Fruit fly (Drosophila melanogaster): ENCODE data around the gene CG14230.

The CG14230 gene

DNA sequence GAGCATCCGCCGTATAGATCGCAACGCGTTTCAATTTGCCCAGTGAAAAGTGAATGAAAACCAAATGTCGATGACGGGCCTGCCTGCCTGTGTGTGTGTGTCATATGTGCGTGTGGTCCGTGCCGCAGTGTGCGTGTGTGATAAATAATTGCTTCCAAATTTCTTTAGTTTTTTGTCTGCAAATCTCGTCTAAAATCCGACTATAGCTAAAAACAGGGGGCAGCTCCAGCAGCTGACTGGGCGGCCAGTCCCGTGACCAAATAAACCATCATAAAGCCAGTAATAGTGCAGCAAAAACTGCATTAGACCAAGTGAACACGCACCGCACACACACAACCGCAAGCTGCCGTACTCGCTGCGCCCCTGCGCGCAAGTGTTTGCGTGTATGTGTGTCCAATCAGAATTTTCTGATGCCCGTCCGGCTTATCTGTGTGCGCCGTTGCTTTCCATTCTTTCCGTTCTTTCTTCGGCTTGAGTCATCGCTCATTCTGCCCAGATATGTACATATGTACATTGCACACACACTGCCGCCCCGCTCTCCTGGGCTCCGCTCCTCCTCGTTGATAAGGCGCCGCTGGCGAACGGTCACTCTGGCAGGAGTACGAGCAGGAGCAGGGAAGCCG lies 6.6 kb upstream of the CG14230 start:
- TF ChIP-seq bab1 (GFP tag; optimal IDR thresholded peaks at IDR 0.05): no peak
- TF ChIP-seq CG7101 (tag; optimal IDR thresholded peaks at IDR 0.05): peak; percentile 27
- TF ChIP-seq Crg-1 (GFP tag; optimal IDR thresholded peaks at IDR 0.05): no peak
- TF ChIP-seq CG11617 (GFP tag; optimal IDR thresholded peaks at IDR 0.05): no peak
- TF ChIP-seq kay (GFP tag; ENCODE audit: borderline replicate concordance): no peak
- TF ChIP-seq CG5204 (GFP tag; optimal IDR thresholded peaks at IDR 0.05): no peak
- no peak for TF ChIP-seq cnc (optimal IDR thresholded peaks at IDR 0.05)
- TF ChIP-seq Clk (GFP tag; optimal IDR thresholded peaks at IDR 0.05): no peak
- no peak for TF ChIP-seq CG33017 (tag; optimal IDR thresholded peaks at IDR 0.05)
- TF ChIP-seq CG1620 (GFP tag; optimal IDR thresholded peaks at IDR 0.05): peak; percentile 18
- TF ChIP-seq ovo (GFP tag; optimal IDR thresholded peaks at IDR 0.05): peak; percentile 66
- TF ChIP-seq CG14711 (tag; optimal IDR thresholded peaks at IDR 0.05): no peak
- TF ChIP-seq CG7045 (GFP tag; optimal IDR thresholded peaks at IDR 0.05): no peak
- TF ChIP-seq tj (GFP tag; optimal IDR thresholded peaks at IDR 0.05): no peak
- TF ChIP-seq toe (GFP tag; optimal IDR thresholded peaks at IDR 0.05): no peak
- no peak for TF ChIP-seq Mnt (GFP tag; optimal IDR thresholded peaks at IDR 0.05)
- TF ChIP-seq cic (GFP tag; optimal IDR thresholded peaks at IDR 0.05): no peak
- TF ChIP-seq pad (GFP tag; optimal IDR thresholded peaks at IDR 0.05): peak; percentile 53
- TF ChIP-seq Hr96 (GFP tag; optimal IDR thresholded peaks at IDR 0.05): no peak
- no peak for TF ChIP-seq CG12768 (GFP tag; optimal IDR thresholded peaks at IDR 0.05)

DNA sequence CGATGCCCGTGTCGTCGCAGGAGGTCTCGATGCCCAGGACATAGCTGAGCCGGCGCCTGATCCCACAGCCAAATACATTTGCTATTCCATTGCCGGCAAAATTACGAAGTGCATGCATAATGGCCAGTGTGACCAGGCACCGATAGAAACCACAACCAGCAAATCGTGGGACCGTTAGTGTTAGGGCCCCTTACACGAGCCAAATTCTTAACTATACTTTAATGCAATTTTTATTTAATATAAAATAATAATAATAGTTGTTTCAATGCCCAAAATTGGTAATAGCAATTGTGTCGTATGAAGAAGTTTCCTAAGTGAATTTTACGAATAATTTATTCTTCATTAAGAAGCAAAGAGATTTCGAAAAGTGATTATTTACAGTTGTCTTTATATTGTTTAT lies 2.4 kb upstream of the CG14230 start, which contains the start of gene Tcs4:
Gene Tcs4 (minus strand): TSS at position 145 of the 400 bp plus-strand sequence.
- TF ChIP-seq CG12768 (GFP tag; optimal IDR thresholded peaks at IDR 0.05) (no peak), CG11617 (GFP tag; optimal IDR thresholded peaks at IDR 0.05) (peak; percentile 23), cic (GFP tag; optimal IDR thresholded peaks at IDR 0.05) (no peak), tj (GFP tag; optimal IDR thresholded peaks at IDR 0.05) (no peak), CG1620 (GFP tag; optimal IDR thresholded peaks at IDR 0.05) (no peak), CG14711 (tag; optimal IDR thresholded peaks at IDR 0.05) (no peak), Mnt (GFP tag; optimal IDR thresholded peaks at IDR 0.05) (peak; percentile 29), CG7101 (tag; optimal IDR thresholded peaks at IDR 0.05) (no peak), bab1 (GFP tag; optimal IDR thresholded peaks at IDR 0.05) (peak; percentile 71)

DNA sequence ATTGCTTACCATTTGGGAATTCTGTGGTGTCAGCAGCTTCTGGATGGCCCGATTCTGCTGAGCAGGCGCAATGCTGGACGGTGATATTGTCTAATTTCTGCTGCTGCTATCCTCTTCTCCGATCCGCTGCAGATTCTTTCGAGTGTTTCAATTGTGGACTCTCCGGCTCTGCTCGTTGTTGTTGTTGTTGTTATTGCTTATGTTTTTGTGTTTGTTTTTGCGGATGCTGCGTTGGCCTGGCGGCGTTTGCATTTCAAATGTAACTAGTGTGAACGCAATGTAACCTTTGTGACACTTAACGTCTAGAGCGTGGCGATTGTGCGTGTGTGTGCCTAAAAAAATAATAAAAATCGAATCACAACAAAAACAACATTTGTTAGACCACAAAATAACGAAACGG lies 8.0 kb downstream of the CG14230 start:
- TF ChIP-seq tj (GFP tag; optimal IDR thresholded peaks at IDR 0.05): peak; percentile 75
- TF ChIP-seq CG14711 (tag; optimal IDR thresholded peaks at IDR 0.05): no peak

DNA sequence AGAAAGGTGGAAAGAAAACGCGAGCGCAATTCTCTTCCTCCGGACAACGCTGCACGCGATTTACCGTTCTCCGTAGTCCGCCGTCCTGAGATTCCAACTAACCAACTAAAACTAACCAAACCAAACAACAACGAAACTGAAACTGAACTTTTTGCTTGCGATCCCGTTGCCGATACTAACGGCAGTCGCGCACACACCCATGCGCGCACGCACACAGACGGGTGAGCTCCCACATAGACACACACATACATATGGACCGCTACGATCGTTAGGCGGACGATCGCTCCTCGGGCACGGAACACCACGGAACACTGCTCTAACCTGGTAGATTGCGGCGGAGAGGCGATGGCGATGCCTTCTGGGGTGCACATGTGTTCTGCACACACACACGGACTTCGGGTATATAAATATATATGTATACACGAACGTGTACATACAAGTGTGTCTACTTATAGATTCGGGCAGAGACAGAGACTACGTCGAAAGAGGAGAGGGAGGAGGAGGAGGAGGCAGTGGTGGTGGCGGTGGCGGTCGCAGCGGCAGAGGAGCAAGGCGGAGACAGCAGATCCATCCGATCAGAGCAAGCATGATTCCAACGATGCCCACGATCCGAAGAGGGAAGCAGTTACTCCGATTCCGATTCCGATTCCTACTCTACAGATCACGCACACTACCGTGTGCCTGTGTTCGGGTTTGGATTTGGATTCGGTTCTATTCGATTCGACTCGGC lies 9.1 kb downstream of the CG14230 start, which contains the start of gene meso18E:
Gene meso18E (minus strand): TSS at position 148 of the 730 bp plus-strand sequence.
- TF ChIP-seq Clk (GFP tag; optimal IDR thresholded peaks at IDR 0.05) (no peak), kay (GFP tag; ENCODE audit: borderline replicate concordance) (no peak), pad (GFP tag; optimal IDR thresholded peaks at IDR 0.05) (peak; percentile 20), cic (GFP tag; optimal IDR thresholded peaks at IDR 0.05) (no peak), Mnt (GFP tag; optimal IDR thresholded peaks at IDR 0.05) (peak; percentile 60), CG14711 (tag; optimal IDR thresholded peaks at IDR 0.05) (no peak), cnc (optimal IDR thresholded peaks at IDR 0.05) (no peak), tj (GFP tag; optimal IDR thresholded peaks at IDR 0.05) (no peak), CG12768 (GFP tag; optimal IDR thresholded peaks at IDR 0.05) (no peak), ovo (GFP tag; optimal IDR thresholded peaks at IDR 0.05) (peak; percentile 34), CG11617 (GFP tag; optimal IDR thresholded peaks at IDR 0.05) (no peak), Crg-1 (GFP tag; optimal IDR thresholded peaks at IDR 0.05) (no peak), toe (GFP tag; optimal IDR thresholded peaks at IDR 0.05) (no peak), CG5204 (GFP tag; optimal IDR thresholded peaks at IDR 0.05) (no peak), CG33017 (tag; optimal IDR thresholded peaks at IDR 0.05) (no peak), bab1 (GFP tag; optimal IDR thresholded peaks at IDR 0.05) (no peak), Hr96 (GFP tag; optimal IDR thresholded peaks at IDR 0.05) (no peak), CG1620 (GFP tag; optimal IDR thresholded peaks at IDR 0.05) (no peak), CG7101 (tag; optimal IDR thresholded peaks at IDR 0.05) (no peak), CG7045 (GFP tag; optimal IDR thresholded peaks at IDR 0.05) (no peak)

DNA sequence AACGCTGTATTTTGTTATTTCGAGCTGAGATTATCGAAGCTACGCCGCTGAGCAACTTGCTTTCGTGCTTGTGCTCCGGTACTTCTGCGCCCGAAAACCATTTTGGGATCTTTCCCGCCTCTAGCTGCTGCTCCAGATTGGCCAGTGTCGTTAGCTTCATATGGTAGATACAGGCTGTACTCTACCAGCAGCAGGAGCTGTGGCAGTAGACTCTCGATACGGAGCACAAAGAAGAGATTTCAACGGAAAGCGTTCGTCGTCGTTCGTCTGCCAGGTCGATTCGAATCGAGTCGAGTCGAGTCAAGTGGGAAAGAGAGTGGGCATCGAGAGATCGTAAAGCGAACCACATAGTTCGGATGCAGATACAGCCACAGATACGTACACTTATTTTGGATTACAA lies 10.8 kb downstream of the CG14230 start:
- TF ChIP-seq toe (GFP tag; optimal IDR thresholded peaks at IDR 0.05) (no peak), Clk (GFP tag; optimal IDR thresholded peaks at IDR 0.05) (no peak), pad (GFP tag; optimal IDR thresholded peaks at IDR 0.05) (no peak), CG12768 (GFP tag; optimal IDR thresholded peaks at IDR 0.05) (no peak), CG11617 (GFP tag; optimal IDR thresholded peaks at IDR 0.05) (no peak), ovo (GFP tag; optimal IDR thresholded peaks at IDR 0.05) (no peak), CG7045 (GFP tag; optimal IDR thresholded peaks at IDR 0.05) (no peak), CG7101 (tag; optimal IDR thresholded peaks at IDR 0.05) (no peak), Crg-1 (GFP tag; optimal IDR thresholded peaks at IDR 0.05) (no peak), cnc (optimal IDR thresholded peaks at IDR 0.05) (no peak), CG33017 (tag; optimal IDR thresholded peaks at IDR 0.05) (no peak), CG1620 (GFP tag; optimal IDR thresholded peaks at IDR 0.05) (no peak), Mnt (GFP tag; optimal IDR thresholded peaks at IDR 0.05) (no peak), CG5204 (GFP tag; optimal IDR thresholded peaks at IDR 0.05) (no peak)

DNA sequence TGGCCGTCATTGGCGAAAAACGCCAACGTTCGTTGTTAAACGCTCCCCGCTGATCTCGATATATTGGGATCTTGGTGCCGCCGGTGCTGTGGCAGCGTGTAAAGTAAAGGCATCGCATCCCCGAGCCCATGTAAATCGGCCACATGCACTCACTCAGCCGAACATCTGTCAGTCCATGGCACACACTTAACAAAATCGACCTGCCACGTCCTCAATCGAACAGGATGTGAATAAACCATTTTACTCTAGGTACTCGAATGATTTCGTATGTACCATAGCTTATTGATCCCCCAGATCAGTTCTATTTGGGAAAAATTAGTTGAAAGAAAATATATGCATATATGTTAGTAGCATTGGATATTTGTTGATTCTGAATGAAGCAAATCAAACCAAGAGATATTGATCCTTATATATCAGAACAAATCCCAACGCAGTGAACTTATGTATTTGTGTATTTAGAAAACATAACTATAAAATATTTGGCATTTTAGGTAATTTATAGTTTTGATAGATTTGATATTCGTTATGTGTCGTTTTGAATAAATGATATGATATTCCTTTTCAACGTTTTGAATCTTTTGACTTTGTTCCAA lies 12.4 kb downstream of the CG14230 start:
- TF ChIP-seq Hr96 (GFP tag; optimal IDR thresholded peaks at IDR 0.05) (no peak), CG1620 (GFP tag; optimal IDR thresholded peaks at IDR 0.05) (no peak), CG33017 (tag; optimal IDR thresholded peaks at IDR 0.05) (no peak), Mnt (GFP tag; optimal IDR thresholded peaks at IDR 0.05) (no peak), toe (GFP tag; optimal IDR thresholded peaks at IDR 0.05) (no peak), CG7101 (tag; optimal IDR thresholded peaks at IDR 0.05) (no peak), cic (GFP tag; optimal IDR thresholded peaks at IDR 0.05) (no peak), pad (GFP tag; optimal IDR thresholded peaks at IDR 0.05) (no peak), CG7045 (GFP tag; optimal IDR thresholded peaks at IDR 0.05) (no peak), bab1 (GFP tag; optimal IDR thresholded peaks at IDR 0.05) (no peak), CG5204 (GFP tag; optimal IDR thresholded peaks at IDR 0.05) (no peak), ovo (GFP tag; optimal IDR thresholded peaks at IDR 0.05) (no peak), Crg-1 (GFP tag; optimal IDR thresholded peaks at IDR 0.05) (no peak), CG14711 (tag; optimal IDR thresholded peaks at IDR 0.05) (no peak), CG11617 (GFP tag; optimal IDR thresholded peaks at IDR 0.05) (no peak), Clk (GFP tag; optimal IDR thresholded peaks at IDR 0.05) (no peak), cnc (optimal IDR thresholded peaks at IDR 0.05) (no peak), CG12768 (GFP tag; optimal IDR thresholded peaks at IDR 0.05) (no peak), tj (GFP tag; optimal IDR thresholded peaks at IDR 0.05) (no peak), kay (GFP tag; ENCODE audit: borderline replicate concordance) (no peak)
